Worm (Caenorhabditis elegans): ENCODE data around the gene ZK1128.1.

DNA sequence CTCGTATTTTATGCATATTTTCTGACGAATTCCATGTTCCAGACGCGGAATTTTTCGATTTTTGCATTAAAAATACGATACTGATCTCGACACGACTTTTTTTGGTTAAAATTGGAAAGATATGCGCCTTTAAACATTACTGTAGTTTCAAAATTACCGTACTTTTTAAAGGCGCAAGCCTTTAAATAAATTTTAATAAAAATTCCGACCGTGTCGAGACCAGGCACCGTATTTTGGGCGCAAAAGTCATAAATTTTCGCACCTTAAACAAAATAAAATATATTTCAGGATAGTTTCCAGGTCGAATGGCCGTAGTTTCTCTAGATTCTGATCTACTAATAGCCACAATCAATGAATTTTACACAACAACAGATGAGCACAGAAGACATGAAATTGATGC is 45.3 kb downstream of the ZK1128.1 start, which contains the start of gene T16G12.6:
- TF ChIP-seq ama-1 (optimal IDR thresholded peaks at IDR 0.05) (no peak), tbx-37 (GFP tag; conservative IDR thresholded peaks at IDR 0.05) (no peak), pes-1 (GFP tag; IDR thresholded peaks at IDR 0.05) (no peak), ets-7 (tag; optimal IDR thresholded peaks at IDR 0.05) (no peak), ceh-13 (GFP tag; optimal IDR thresholded peaks at IDR 0.05) (no peak), ceh-36 (tag; optimal IDR thresholded peaks at IDR 0.05) (no peak), flt-1 (GFP tag; IDR thresholded peaks at IDR 0.05) (no peak), hnd-1 (tag; optimal IDR thresholded peaks at IDR 0.05) (no peak)

All from whole organism, early embryonic.